Worm (Caenorhabditis elegans): Measurements from ENCODE around the gene srz-103.

Gene srz-103

ce11 chrV:16648317-16649018 is 30.7 kb downstream of the srz-103 start, which contains the start of gene W06G6.20:
Gene W06G6.20 (minus strand): TSS chrV:16648367.
- TF ChIP-seq ces-1 (GFP tag; optimal IDR thresholded peaks at IDR 0.05) (no peak), snpc-4 (tag; optimal IDR thresholded peaks at IDR 0.05) (no peak), pha-4 (tag; optimal IDR thresholded peaks at IDR 0.05) (no peak), unc-120 (tag; optimal IDR thresholded peaks at IDR 0.05; ENCODE audit: poor library complexity, severe bottlenecking) (no peak)

ce11 chrV:16647093-16647492 is 32.0 kb downstream of the srz-103 start, which contains the start of gene W06G6.10:
Gene W06G6.10 (minus strand): TSS chrV:16647193.
- no peak for TF ChIP-seq mab-5 (tag; optimal IDR thresholded peaks at IDR 0.05)
- TF ChIP-seq ceh-43 (GFP tag; optimal IDR thresholded peaks at IDR 0.05) = no peak
- no peak for TF ChIP-seq nhr-76 (tag; optimal IDR thresholded peaks at IDR 0.05)
- no peak for TF ChIP-seq lsy-2 (tag; optimal IDR thresholded peaks at IDR 0.05)
- TF ChIP-seq mep-1 (tag; optimal IDR thresholded peaks at IDR 0.05) = no peak
- no peak for TF ChIP-seq lin-13 (tag; optimal IDR thresholded peaks at IDR 0.05)
- no peak for TF ChIP-seq ces-1 (GFP tag; optimal IDR thresholded peaks at IDR 0.05)
- TF ChIP-seq drap-1 (GFP tag; optimal IDR thresholded peaks at IDR 0.05) = no peak
- TF ChIP-seq ztf-11 (tag; optimal IDR thresholded peaks at IDR 0.05) = no peak
- no peak for TF ChIP-seq bed-3 (GFP tag; optimal IDR thresholded peaks at IDR 0.05)
- TF ChIP-seq mls-2 (tag; optimal IDR thresholded peaks at IDR 0.05) = no peak
- TF ChIP-seq lin-32 (GFP tag; optimal IDR thresholded peaks at IDR 0.05) = no peak
- no peak for TF ChIP-seq M03D4.4 (tag; optimal IDR thresholded peaks at IDR 0.05)

- TF ChIP-seq elt-1 (tag; optimal IDR thresholded peaks at IDR 0.05; ENCODE audit: borderline replicate concordance, insufficient read depth) (no peak), ceh-83 (GFP tag; optimal IDR thresholded peaks at IDR 0.05) (no peak), zip-8 (tag; optimal IDR thresholded peaks at IDR 0.05) (no peak), sem-2 (GFP tag; optimal IDR thresholded peaks at IDR 0.05) (no peak), unc-62 (GFP tag; optimal IDR thresholded peaks at IDR 0.05) (no peak), nhr-2 (tag; optimal IDR thresholded peaks at IDR 0.05) (no peak)
Measured at ce11 chrV:16646372-16646771, 32.8 kb downstream of the srz-103 start, which contains the start of gene W06G6.9. Gene W06G6.9 (minus strand): TSS chrV:16646472.

ce11 chrV:16645201-16645940 is 33.8 kb downstream of the srz-103 start, which contains the start of gene W06G6.17:
Gene W06G6.17 (minus strand): TSS chrV:16645251.
- TF ChIP-seq nhr-28 (tag; optimal IDR thresholded peaks at IDR 0.05) = no peak
- no peak for TF ChIP-seq unc-62 (GFP tag; optimal IDR thresholded peaks at IDR 0.05)
- no peak for TF ChIP-seq sptf-1 (tag; optimal IDR thresholded peaks at IDR 0.05)
- no peak for TF ChIP-seq nhr-237 (tag; optimal IDR thresholded peaks at IDR 0.05)
- no peak for TF ChIP-seq nhr-12 (tag; optimal IDR thresholded peaks at IDR 0.05)
- TF ChIP-seq elt-3 (tag; optimal IDR thresholded peaks at IDR 0.05) = no peak
- TF ChIP-seq nhr-2 (tag; optimal IDR thresholded peaks at IDR 0.05) = no peak
- no peak for TF ChIP-seq bed-3 (GFP tag; optimal IDR thresholded peaks at IDR 0.05)
- no peak for TF ChIP-seq ham-2 (GFP tag; optimal IDR thresholded peaks at IDR 0.05)
- TF ChIP-seq flh-1 (GFP tag; optimal IDR thresholded peaks at IDR 0.05) = no peak
- no peak for TF ChIP-seq mls-2 (tag; optimal IDR thresholded peaks at IDR 0.05)
- no peak for TF ChIP-seq lsy-2 (tag; optimal IDR thresholded peaks at IDR 0.05)
- no peak for TF ChIP-seq ceh-39 (tag; optimal IDR thresholded peaks at IDR 0.05)
- no peak for TF ChIP-seq ceh-83 (GFP tag; optimal IDR thresholded peaks at IDR 0.05)

- no peak for TF ChIP-seq blmp-1 (tag; optimal IDR thresholded peaks at IDR 0.05)
- no peak for TF ChIP-seq unc-120 (tag; optimal IDR thresholded peaks at IDR 0.05; ENCODE audit: poor library complexity, severe bottlenecking)
- TF ChIP-seq lin-13 (tag; optimal IDR thresholded peaks at IDR 0.05) = no peak
Measured at ce11 chrV:16643558-16643957, 35.6 kb downstream of the srz-103 start, which contains the start of gene srw-77. Gene srw-77 (minus strand): TSS chrV:16643658.

Data from whole organism, mixed stage, embryonic.